Worm (Caenorhabditis elegans) whole organism, L4/young adult: ENCODE measurements around the gene T24A6.17.

Experiments
- W03F9.2 ChIP-seq: fragments of 150-350 bp; optimal IDR thresholded peaks from 2 replicates; lab custom pipeline; 2014; ENCODE audit warnings: missing biosample characterization, missing genetic modification characterization
- dao-5 ChIP-seq: sonication (generic microtip); optimal IDR thresholded peaks from 2 replicates; lab custom pipeline; 2016; ENCODE audit warnings: missing genotype, missing genetic modification characterization, moderate library complexity, missing compliant biosample characterization

DNA sequence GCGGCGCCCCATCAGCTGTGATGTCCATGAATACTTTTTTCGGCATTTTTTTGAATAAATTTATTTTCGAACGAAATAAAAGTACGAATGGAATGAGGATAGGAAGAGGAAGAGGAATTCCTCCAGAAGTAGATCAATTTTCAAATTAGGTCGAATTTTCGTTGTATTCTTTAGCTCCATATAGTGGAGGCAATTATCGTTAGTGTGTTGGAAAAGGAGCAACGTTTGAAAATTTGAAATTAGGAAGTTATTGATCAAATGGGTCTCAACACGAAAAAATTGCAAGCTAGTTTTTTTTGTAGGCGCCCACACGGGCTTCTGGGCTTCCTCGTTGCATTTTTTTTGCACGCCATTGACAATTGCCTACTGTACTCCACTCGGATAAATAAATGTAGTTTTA lies 27.9 kb upstream of the T24A6.17 start, which contains the start of gene T22F3.12:
- TF ChIP-seq dao-5 (tag; lab: Kevin White, UChicago) (no peak), W03F9.2 (tag; lab: Kevin White, UChicago) (no peak)
